Worm (Caenorhabditis elegans) whole organism, mixed stage, embryonic: ENCODE data around the gene pals-25.
"Not testable (repeated sequence)": the region's sequence is repeated elsewhere in the genome, so short reads cannot be mapped to it uniquely, and the experiment has no call there.

ENCODE experiments used
- bed-3 ChIP-seq: fragments of 200-800 bp; sonication (Bioruptor generic); optimal IDR thresholded peaks from 3 replicates; lab custom pipeline; 2018; ENCODE audit warnings: mild to moderate bottlenecking, missing genetic modification characterization, moderate library complexity, missing compliant biosample characterization
- blmp-1 ChIP-seq: fragments of 150-350 bp; optimal IDR thresholded peaks from 2 replicates; lab custom pipeline; 2014; ENCODE audit warnings: missing biosample characterization, missing genetic modification characterization
- ceh-43 ChIP-seq: fragments of 200-800 bp; sonication (Bioruptor generic); optimal IDR thresholded peaks from 2 replicates; lab custom pipeline; 2018; ENCODE audit warnings: mild to moderate bottlenecking, missing genetic modification characterization, moderate library complexity, missing compliant biosample characterization
- ceh-83 ChIP-seq: fragments of 200-800 bp; sonication (Bioruptor generic); optimal IDR thresholded peaks from 2 replicates; lab custom pipeline; 2018; ENCODE audit warnings: mild to moderate bottlenecking, missing genetic modification characterization, missing compliant biosample characterization
- ces-1 ChIP-seq: fragments of 150-350 bp; optimal IDR thresholded peaks from 2 replicates; lab custom pipeline; 2014; ENCODE audit warnings: missing biosample characterization, missing genetic modification reagents, missing genetic modification characterization
- cnd-1 ChIP-seq: fragments of 200-800 bp; sonication (Bioruptor generic); optimal IDR thresholded peaks from 2 replicates; lab custom pipeline; 2018; ENCODE audit warnings: mild to moderate bottlenecking, missing genetic modification characterization, missing compliant biosample characterization
- drap-1 ChIP-seq: fragments of 200-800 bp; sonication (Bioruptor generic); optimal IDR thresholded peaks from 3 replicates; lab custom pipeline; 2018; ENCODE audit warnings: mild to moderate bottlenecking, missing genetic modification characterization, missing compliant biosample characterization
- elt-1 ChIP-seq: sonication (generic microtip); optimal IDR thresholded peaks from 2 replicates; lab custom pipeline; 2017; ENCODE audit warnings: missing genetic modification characterization, mild to moderate bottlenecking, missing compliant biosample characterization, antibody characterized with exemption, moderate library complexity, borderline replicate concordance; ENCODE audit not compliant: insufficient read depth
- elt-3 ChIP-seq: fragments of 150-350 bp; optimal IDR thresholded peaks from 2 replicates; lab custom pipeline; 2014; ENCODE audit warnings: missing biosample characterization, missing genetic modification characterization
- flh-1 ChIP-seq: fragments of 200-800 bp; sonication (Bioruptor generic); optimal IDR thresholded peaks from 2 replicates; lab custom pipeline; 2018; ENCODE audit warnings: mild to moderate bottlenecking, missing genetic modification characterization, moderate library complexity, missing compliant biosample characterization
- ham-2 ChIP-seq: fragments of 200-800 bp; sonication (Bioruptor generic); optimal IDR thresholded peaks from 2 replicates; lab custom pipeline; 2018; ENCODE audit warnings: mild to moderate bottlenecking, missing genetic modification characterization, missing compliant biosample characterization
- hlh-1 ChIP-seq: fragments of 150-350 bp; optimal IDR thresholded peaks from 2 replicates; lab custom pipeline; 2014; ENCODE audit warnings: missing biosample characterization, missing genetic modification reagents, missing genetic modification characterization
- lin-32 ChIP-seq: fragments of 200-800 bp; sonication (Bioruptor generic); optimal IDR thresholded peaks from 2 replicates; lab custom pipeline; 2018; ENCODE audit warnings: mild to moderate bottlenecking, missing genetic modification characterization, missing compliant biosample characterization
- lsy-2 ChIP-seq: fragments of 150-350 bp; optimal IDR thresholded peaks from 2 replicates; lab custom pipeline; 2014; ENCODE audit warnings: missing biosample characterization, missing genetic modification characterization
- mab-5 ChIP-seq: fragments of 150-350 bp; optimal IDR thresholded peaks from 2 replicates; lab custom pipeline; 2014; ENCODE audit warnings: missing biosample characterization, missing genetic modification characterization
- mep-1 ChIP-seq: fragments of 150-350 bp; optimal IDR thresholded peaks from 2 replicates; lab custom pipeline; 2017; ENCODE audit warnings: missing biosample characterization, missing genetic modification reagents, missing genetic modification characterization, inconsistent platforms
- mls-2 ChIP-seq: sonication (generic microtip); optimal IDR thresholded peaks from 2 replicates; lab custom pipeline; 2016; ENCODE audit warnings: mild to moderate bottlenecking, missing genetic modification characterization, moderate library complexity, missing compliant biosample characterization
- nhr-12 ChIP-seq: fragments of 150-350 bp; optimal IDR thresholded peaks from 2 replicates; lab custom pipeline; 2014; ENCODE audit warnings: missing biosample characterization, missing genetic modification characterization
- nhr-237 ChIP-seq: fragments of 150-350 bp; optimal IDR thresholded peaks from 2 replicates; lab custom pipeline; 2014; ENCODE audit warnings: missing biosample characterization, missing genetic modification characterization
- nhr-28 ChIP-seq: fragments of 150-350 bp; optimal IDR thresholded peaks from 2 replicates; lab custom pipeline; 2014; ENCODE audit warnings: missing biosample characterization, missing genetic modification characterization
- pha-4 ChIP-seq: fragments of 150-350 bp; optimal IDR thresholded peaks from 2 replicates; lab custom pipeline; 2018; ENCODE audit warnings: missing biosample characterization, missing genetic modification reagents, missing genetic modification characterization
- sem-2 ChIP-seq: fragments of 200-800 bp; sonication (Bioruptor generic); optimal IDR thresholded peaks from 2 replicates; lab custom pipeline; 2018; ENCODE audit warnings: mild to moderate bottlenecking, missing genetic modification characterization, missing compliant biosample characterization
- sptf-1 ChIP-seq: sonication (generic microtip); optimal IDR thresholded peaks from 2 replicates; lab custom pipeline; 2017; ENCODE audit warnings: mild to moderate bottlenecking, missing genetic modification characterization, moderate library complexity, missing compliant biosample characterization
- unc-120 ChIP-seq: sonication (generic microtip); optimal IDR thresholded peaks from 2 replicates; lab custom pipeline; 2017; ENCODE audit warnings: missing genetic modification characterization, missing compliant biosample characterization; ENCODE audit not compliant: poor library complexity, severe bottlenecking
- unc-39 ChIP-seq: fragments of 150-350 bp; optimal IDR thresholded peaks from 2 replicates; lab custom pipeline; 2014; ENCODE audit warnings: missing biosample characterization, missing genetic modification characterization
- unc-62 ChIP-seq: fragments of 150-350 bp; optimal IDR thresholded peaks from 2 replicates; lab custom pipeline; 2014; ENCODE audit warnings: missing biosample characterization, missing genetic modification reagents, missing genetic modification characterization
- ztf-11 ChIP-seq: fragments of 150-350 bp; optimal IDR thresholded peaks from 2 replicates; lab custom pipeline; 2014; ENCODE audit warnings: missing biosample characterization, missing genetic modification characterization

Gene pals-25

DNA sequence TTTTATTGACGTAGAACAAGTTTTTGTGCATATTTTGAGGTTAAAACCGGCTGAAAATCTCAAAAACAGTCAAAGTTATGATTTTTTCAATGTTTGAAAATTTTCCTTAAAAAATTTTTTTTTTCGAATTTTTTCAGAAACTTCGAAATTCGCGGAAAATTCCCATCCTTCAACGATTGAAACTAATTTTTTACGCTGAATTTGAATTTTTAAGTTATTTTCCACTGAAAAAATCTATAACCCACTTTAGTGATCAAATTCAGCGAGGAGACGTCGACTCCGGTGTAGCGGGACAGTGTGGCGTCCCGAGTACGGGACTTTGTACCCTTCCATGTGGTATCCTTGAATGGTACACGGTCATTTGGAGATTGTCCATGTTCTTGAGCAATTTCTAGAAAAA, 42.0 kb upstream of the pals-25 start:
- TF ChIP-seq blmp-1 (no peak), sptf-1 (tag; lab: Kevin White, UChicago) (no peak)

DNA sequence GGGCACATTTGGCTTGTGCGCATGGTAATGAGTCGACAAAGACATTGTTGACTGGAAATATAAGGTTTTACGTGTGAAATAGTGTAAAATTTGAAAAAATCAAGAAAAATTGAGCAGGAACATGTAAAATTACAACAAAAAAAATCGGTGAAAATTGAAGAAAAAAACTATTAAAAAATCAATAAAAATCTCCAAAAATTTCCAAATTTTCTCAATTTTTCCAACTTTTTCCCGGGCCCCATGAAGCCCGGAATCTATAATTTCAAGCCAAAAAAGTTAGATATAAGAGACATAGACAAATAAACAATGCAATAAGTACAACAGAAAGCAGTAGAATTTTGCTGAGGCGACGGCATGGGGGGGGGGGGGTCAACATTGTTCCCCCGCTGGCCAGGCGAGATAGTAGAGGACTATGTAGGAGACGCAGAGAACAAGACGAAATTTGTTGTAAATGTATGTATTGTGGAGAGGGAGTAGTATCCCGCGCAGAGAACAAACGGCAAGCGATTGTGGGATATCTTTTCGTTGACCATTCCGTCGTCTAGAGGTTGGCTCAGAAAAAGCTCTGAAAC, 39.4 kb upstream of the pals-25 start, which contains the start of gene pat-4:
TSS of gene pat-4 (minus strand) at position 51 of the 572 bp plus-strand sequence.
- TF ChIP-seq sptf-1 (tag; lab: Kevin White, UChicago) (peak; percentile 45), lsy-2 (no peak), ces-1 (GFP tag; lab: Kevin White, UChicago) (peak; percentile 13), ham-2 (peak; percentile 57), pha-4 (tag; lab: Kevin White, UChicago) (peak; percentile 75), mep-1 (peak; percentile 9), unc-62 (GFP tag; lab: Kevin White, UChicago) (no peak), mls-2 (tag; lab: Kevin White, UChicago) (peak; percentile 36), unc-120 (no peak), unc-39 (tag; lab: Kevin White, UChicago) (no peak)

DNA sequence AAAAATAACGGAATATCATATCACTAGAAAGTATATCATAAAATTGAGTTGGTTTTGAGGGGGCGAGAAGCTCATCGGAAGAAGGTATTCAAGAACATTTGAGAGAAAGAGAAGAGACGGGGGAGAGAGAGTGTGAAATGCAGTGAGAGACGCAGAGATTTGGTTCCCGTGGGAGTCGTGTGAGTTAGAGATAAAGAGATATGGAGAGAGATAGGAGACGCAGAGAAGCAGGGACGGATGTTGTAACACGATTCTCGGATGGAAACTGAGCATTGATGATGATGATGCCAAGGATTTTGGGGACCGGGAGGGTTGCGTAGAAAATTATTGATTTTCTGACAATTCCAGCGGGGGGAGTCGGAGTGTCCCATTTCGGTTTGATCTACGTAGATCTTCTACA, 38.1 kb upstream of the pals-25 start:
- TF ChIP-seq unc-39 (tag; lab: Kevin White, UChicago) = no peak
- TF ChIP-seq ztf-11 (tag; lab: Kevin White, UChicago) = no peak
- TF ChIP-seq pha-4 (tag; lab: Kevin White, UChicago) = peak; percentile 3
- TF ChIP-seq nhr-28 = no peak
- TF ChIP-seq ces-1 (GFP tag; lab: Kevin White, UChicago) = peak; percentile 58
- TF ChIP-seq mab-5 = no peak
- TF ChIP-seq sptf-1 (tag; lab: Kevin White, UChicago) = peak; percentile 31
- no peak for TF ChIP-seq drap-1 (GFP tag; lab: Kevin White, UChicago)
- no peak for TF ChIP-seq flh-1 (GFP tag; lab: Kevin White, UChicago)
- TF ChIP-seq ceh-83 (GFP tag; lab: Kevin White, UChicago) = no peak
- TF ChIP-seq nhr-12 (tag; lab: Kevin White, UChicago) = no peak
- TF ChIP-seq hlh-1 (tag; lab: Kevin White, UChicago) = peak; percentile 7
- TF ChIP-seq mep-1 = peak; percentile 17
- no peak for TF ChIP-seq elt-3 (tag; lab: Kevin White, UChicago)
- TF ChIP-seq lin-32 (GFP tag; lab: Kevin White, UChicago) = no peak
- peak; percentile 30 for TF ChIP-seq unc-120
- TF ChIP-seq bed-3 = no peak
- TF ChIP-seq ceh-43 (GFP tag; lab: Kevin White, UChicago) = no peak
- TF ChIP-seq elt-1 = no peak
- TF ChIP-seq sem-2 (GFP tag; lab: Kevin White, UChicago) = no peak

DNA sequence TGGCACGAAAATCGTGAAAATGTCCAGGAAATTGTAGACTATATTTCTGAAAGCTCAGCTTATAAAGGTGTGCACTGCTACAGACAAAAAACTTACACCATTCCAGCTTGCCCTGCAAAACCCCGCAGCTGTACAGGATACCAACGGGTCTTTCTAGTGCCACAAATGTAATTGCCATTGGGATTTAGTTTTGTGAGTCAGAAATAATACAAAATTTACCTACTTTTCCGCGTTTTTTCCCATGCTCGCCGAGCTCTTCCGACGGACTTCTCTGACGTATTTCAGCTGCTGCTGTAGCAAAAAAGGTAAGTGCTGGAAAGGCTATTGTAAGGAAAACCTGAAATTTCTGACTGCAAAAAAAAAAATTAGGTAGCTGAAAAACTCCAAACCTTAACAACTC, 37.3 kb upstream of the pals-25 start, which contains the start of gene C29F9.8:
TSS of gene C29F9.8 (minus strand) at position 101 of the 400 bp plus-strand sequence.
- TF ChIP-seq nhr-237 (tag; lab: Kevin White, UChicago); ces-1 (GFP tag; lab: Kevin White, UChicago); lin-32 (GFP tag; lab: Kevin White, UChicago): not testable (repeated sequence)

DNA sequence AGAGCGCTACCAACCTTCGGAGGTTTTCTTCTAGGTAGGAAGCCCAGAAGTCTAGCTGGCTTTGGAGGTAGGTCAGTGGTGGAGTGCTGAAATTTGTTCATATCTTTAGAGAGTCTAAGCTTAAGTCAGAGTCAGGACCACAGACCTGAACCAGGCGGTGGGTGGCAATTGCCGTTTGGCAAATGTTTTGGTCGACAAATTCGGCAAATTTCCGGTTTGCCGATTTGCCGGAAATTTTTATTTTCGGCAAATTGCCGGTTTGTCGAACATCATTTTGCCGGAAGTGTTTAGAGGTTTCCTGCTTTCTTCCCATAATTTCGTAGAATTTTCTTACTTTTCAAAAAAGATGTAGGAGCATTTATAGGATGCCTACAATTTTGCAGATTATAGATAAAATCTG, 35.5 kb upstream of the pals-25 start, which contains the start of gene C29F9.9:
TSS of gene C29F9.9 (minus strand) at position 101 of the 400 bp plus-strand sequence.
- not testable (repeated sequence) for TF ChIP-seq elt-1, blmp-1, cnd-1

DNA sequence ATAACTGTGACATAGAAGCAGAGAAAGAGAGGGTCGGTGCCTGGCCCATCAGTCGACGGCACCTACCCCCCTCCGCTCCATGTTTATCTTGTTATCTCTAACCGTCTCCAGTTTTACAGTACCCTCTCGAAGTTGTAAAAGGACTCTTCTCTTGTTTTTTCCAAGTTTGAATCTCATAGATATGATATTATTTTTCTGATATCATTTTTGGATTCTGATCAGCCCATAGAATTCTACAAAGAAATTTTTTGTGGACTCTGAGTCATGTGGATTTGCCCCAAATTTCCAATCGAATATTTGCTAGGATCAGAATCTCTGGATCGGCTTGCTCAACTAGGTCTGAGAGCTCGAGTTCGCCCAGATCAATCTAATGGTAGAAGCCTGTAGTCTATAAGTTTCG, 19.7 kb upstream of the pals-25 start, which contains the start of gene C29F9.6:
TSS of gene C29F9.6 (plus strand) at position 301 of the 400 bp plus-strand sequence.
- TF ChIP-seq hlh-1 (tag; lab: Kevin White, UChicago) (no peak), sem-2 (GFP tag; lab: Kevin White, UChicago) (no peak), drap-1 (GFP tag; lab: Kevin White, UChicago) (no peak), mep-1 (no peak), elt-3 (tag; lab: Kevin White, UChicago) (no peak), ham-2 (no peak)
- TF ChIP-seq, all 35 proteins: peak for 0
